Fruit fly (Drosophila melanogaster) whole organism, embryonic: ENCODE data around the gene Arp10.

ENCODE experiments used
- Abd-B ChIP-seq: fragments of 200-800 bp; sonication (Bioruptor generic); optimal IDR thresholded peaks from 2 replicates; lab custom pipeline; 2018; ENCODE audit warnings: missing biosample characterization, mild to moderate bottlenecking, missing genetic modification characterization, moderate library complexity
- Atf3 ChIP-seq: fragments of 200-800 bp; sonication (Bioruptor generic); optimal IDR thresholded peaks from 3 replicates; lab custom pipeline; 2016; ENCODE audit warnings: missing biosample characterization, missing genetic modification characterization
- B-H2 ChIP-seq: fragments of 200-800 bp; sonication (Bioruptor generic); optimal IDR thresholded peaks from 2 replicates; lab custom pipeline; 2018; ENCODE audit warnings: missing biosample characterization, mild to moderate bottlenecking, missing genetic modification characterization
- CG12659 ChIP-seq: fragments of 200-800 bp; sonication (Bioruptor generic); optimal IDR thresholded peaks from 3 replicates; lab custom pipeline; 2017; ENCODE audit warnings: mild to moderate bottlenecking, missing biosample characterization, missing genetic modification reagents, missing genetic modification characterization
- CG12942 ChIP-seq: fragments of 200-800 bp; sonication (Bioruptor generic); optimal IDR thresholded peaks from 3 replicates; lab custom pipeline; 2016; ENCODE audit warnings: missing biosample characterization, missing genetic modification characterization
- CG15514 ChIP-seq: fragments of 200-800 bp; sonication (Bioruptor generic); optimal IDR thresholded peaks from 3 replicates; lab custom pipeline; 2017; ENCODE audit warnings: missing biosample characterization, missing genetic modification characterization, mild to moderate bottlenecking, moderate library complexity, missing genetic modification reagents
- CG1603 ChIP-seq: fragments of 200-800 bp; sonication (Bioruptor generic); optimal IDR thresholded peaks from 2 replicates; lab custom pipeline; 2019; ENCODE audit warnings: missing biosample characterization, mild to moderate bottlenecking, missing genetic modification characterization, moderate library complexity
- CG16779 ChIP-seq: fragments of 200-800 bp; sonication (Bioruptor generic); IDR thresholded peaks from 2 replicates; pipeline ENCODE4 v1.3.6; 2022; ENCODE audit warnings: missing biosample characterization, missing genetic modification characterization
- CG16863 ChIP-seq: fragments of 200-800 bp; sonication (Bioruptor generic); optimal IDR thresholded peaks from 3 replicates; lab custom pipeline; 2016; ENCODE audit warnings: missing biosample characterization, missing genetic modification characterization
- CG17912 ChIP-seq: fragments of 200-800 bp; sonication (Bioruptor generic); optimal IDR thresholded peaks from 2 replicates; lab custom pipeline; 2018; ENCODE audit warnings: missing biosample characterization, mild to moderate bottlenecking, missing genetic modification characterization
- CG2120 ChIP-seq: fragments of 200-800 bp; sonication (Bioruptor generic); optimal IDR thresholded peaks from 3 replicates; lab custom pipeline; 2016; ENCODE audit warnings: missing biosample characterization, missing genetic modification characterization
- CG30020 ChIP-seq: fragments of 200-800 bp; optimal IDR thresholded peaks from 2 replicates; lab custom pipeline; 2019; ENCODE audit warnings: missing biosample characterization, mild to moderate bottlenecking, missing genetic modification characterization, moderate library complexity
- CG4404 ChIP-seq: fragments of 200-800 bp; sonication (Bioruptor generic); IDR thresholded peaks from 2 replicates; pipeline ENCODE4 v1.3.6; 2022; ENCODE audit warnings: missing biosample characterization, missing genetic modification characterization
- CG4617 ChIP-seq: fragments of 200-800 bp; sonication (Bioruptor generic); optimal IDR thresholded peaks from 3 replicates; lab custom pipeline; 2016; ENCODE audit warnings: missing biosample characterization, missing genetic modification characterization, borderline replicate concordance
- CG5245 ChIP-seq: fragments of 200-800 bp; sonication (Bioruptor generic); optimal IDR thresholded peaks from 3 replicates; lab custom pipeline; 2016; ENCODE audit warnings: missing biosample characterization, missing genetic modification characterization
- CG6683 ChIP-seq: fragments of 200-800 bp; sonication (Bioruptor generic); optimal IDR thresholded peaks from 2 replicates; lab custom pipeline; 2017; ENCODE audit warnings: missing biosample characterization, mild to moderate bottlenecking, missing genetic modification characterization, missing genetic modification reagents
- CG7786 ChIP-seq: fragments of 200-800 bp; sonication (Bioruptor generic); optimal IDR thresholded peaks from 2 replicates; lab custom pipeline; 2016; ENCODE audit warnings: missing biosample characterization, missing genetic modification characterization
- CG8359 ChIP-seq: fragments of 200-800 bp; sonication (Bioruptor generic); optimal IDR thresholded peaks from 2 replicates; lab custom pipeline; 2017; ENCODE audit warnings: missing biosample characterization, mild to moderate bottlenecking, missing genetic modification characterization, borderline replicate concordance
- CG8478 ChIP-seq: fragments of >200 bp; optimal IDR thresholded peaks from 2 replicates; lab custom pipeline; 2018
- CG9727 ChIP-seq: fragments of 200-800 bp; sonication (Bioruptor generic); optimal IDR thresholded peaks from 3 replicates; lab custom pipeline; 2017; ENCODE audit warnings: missing biosample characterization, mild to moderate bottlenecking, missing genetic modification characterization
- CG9932 ChIP-seq: fragments of 200-800 bp; sonication (Bioruptor generic); IDR thresholded peaks from 2 replicates; pipeline ENCODE4 v1.3.6; 2022; ENCODE audit warnings: missing biosample characterization, missing genetic modification characterization
- E2f2 ChIP-seq: fragments of 200-800 bp; sonication (Bioruptor generic); IDR thresholded peaks from 2 replicates; pipeline ENCODE4 v1.3.6; 2022; ENCODE audit warnings: missing biosample characterization, missing genetic modification characterization
- GATAe ChIP-seq: fragments of 200-800 bp; sonication (Bioruptor generic); conservative IDR thresholded peaks from 2 replicates; pipeline ENCODE4 v1.3.6; 2022; ENCODE audit warnings: missing biosample characterization, missing genetic modification characterization
- HLH54F ChIP-seq: fragments of 200-800 bp; sonication (Bioruptor generic); optimal IDR thresholded peaks from 3 replicates; lab custom pipeline; 2016; ENCODE audit warnings: missing biosample characterization, missing genetic modification characterization
- Lpt ChIP-seq: fragments of >200 bp; optimal IDR thresholded peaks from 2 replicates; lab custom pipeline; 2018; ENCODE audit warnings: missing biosample characterization, missing genetic modification characterization
- MESR4 ChIP-seq: fragments of 200-800 bp; sonication (Bioruptor generic); optimal IDR thresholded peaks from 2 replicates; lab custom pipeline; 2018; ENCODE audit warnings: missing biosample characterization, mild to moderate bottlenecking, missing genetic modification characterization, moderate library complexity
- Med ChIP-seq: fragments of 200-800 bp; sonication (Bioruptor generic); peaks from one replicate; lab custom pipeline; 2016; ENCODE audit warnings: missing biosample characterization, missing genetic modification characterization, mild to moderate bottlenecking, inconsistent platforms, moderate library complexity
- NC2α ChIP-seq: fragments of 200-800 bp; sonication (Bioruptor generic); optimal IDR thresholded peaks from 2 replicates; lab custom pipeline; 2016; ENCODE audit warnings: missing biosample characterization, missing genetic modification characterization
- Nf-YB ChIP-seq: fragments of 200-800 bp; sonication (Bioruptor generic); optimal IDR thresholded peaks from 3 replicates; lab custom pipeline; 2019; ENCODE audit warnings: missing biosample characterization, mild to moderate bottlenecking, missing genetic modification characterization, moderate library complexity
- Opbp ChIP-seq: fragments of 200-800 bp; sonication (Bioruptor generic); IDR thresholded peaks from 3 replicates; pipeline ENCODE4 v1.3.6; 2022; ENCODE audit warnings: missing biosample characterization, missing genetic modification characterization; ENCODE audit not compliant: partially characterized antibody
- Pdp1 ChIP-seq, 2 experiments: fragments of 200-800 bp; sonication (Bioruptor generic); optimal IDR thresholded peaks; 3 replicates each; lab custom pipeline; 2016; ENCODE audit warnings: missing biosample characterization in 2 of 2, missing genetic modification characterization in 2 of 2, mild to moderate bottlenecking in 1 of 2, moderate library complexity in 1 of 2
- Ptx1 ChIP-seq: fragments of 200-800 bp; sonication (Bioruptor generic); IDR thresholded peaks from 2 replicates; pipeline ENCODE4 v1.3.6; 2022; ENCODE audit warnings: missing biosample characterization, missing genetic modification characterization
- Rfx ChIP-seq: fragments of 200-800 bp; sonication (Bioruptor generic); IDR thresholded peaks from 2 replicates; pipeline ENCODE4 v1.3.6; 2022; ENCODE audit warnings: missing biosample characterization, missing genetic modification characterization
- bab2 ChIP-seq: fragments of 200-800 bp; sonication (Bioruptor generic); optimal IDR thresholded peaks from 2 replicates; lab custom pipeline; 2016; ENCODE audit warnings: missing biosample characterization, missing genetic modification characterization
- chm ChIP-seq: fragments of 200-800 bp; sonication (Bioruptor generic); IDR thresholded peaks from 2 replicates; pipeline ENCODE4 v1.3.6; 2022; ENCODE audit warnings: missing biosample characterization, missing genetic modification characterization
- cwo ChIP-seq: fragments of 200-800 bp; sonication (Bioruptor generic); optimal IDR thresholded peaks from 3 replicates; lab custom pipeline; 2017; ENCODE audit warnings: missing biosample characterization, missing genetic modification characterization, mild to moderate bottlenecking, moderate library complexity, missing genetic modification reagents
- da ChIP-seq: fragments of 200-800 bp; sonication (Bioruptor generic); optimal IDR thresholded peaks from 2 replicates; lab custom pipeline; 2016; ENCODE audit warnings: missing biosample characterization, missing genetic modification characterization
- disco-r ChIP-seq: fragments of 200-800 bp; sonication (Bioruptor generic); optimal IDR thresholded peaks from 2 replicates; lab custom pipeline; 2016; ENCODE audit warnings: missing biosample characterization, missing genetic modification characterization
- dm ChIP-seq: fragments of 200-800 bp; sonication (Bioruptor generic); optimal IDR thresholded peaks from 3 replicates; lab custom pipeline; 2016; ENCODE audit warnings: missing biosample characterization, missing genetic modification characterization
- dmrt11E ChIP-seq: fragments of 200-800 bp; sonication (Bioruptor generic); optimal IDR thresholded peaks from 3 replicates; lab custom pipeline; 2018; ENCODE audit warnings: missing biosample characterization, mild to moderate bottlenecking, missing genetic modification characterization, moderate library complexity
- fd96Cb ChIP-seq: fragments of 200-800 bp; sonication (Bioruptor generic); optimal IDR thresholded peaks from 2 replicates; lab custom pipeline; 2018; ENCODE audit warnings: missing biosample characterization, mild to moderate bottlenecking, missing genetic modification characterization, moderate library complexity
- gfzf ChIP-seq: fragments of 200-800 bp; sonication (Bioruptor generic); optimal IDR thresholded peaks from 2 replicates; lab custom pipeline; 2016; ENCODE audit warnings: missing biosample characterization, mild to moderate bottlenecking, missing genetic modification characterization, moderate library complexity
- ham ChIP-seq: fragments of 200-800 bp; sonication (Bioruptor generic); IDR thresholded peaks from 2 replicates; pipeline ENCODE4 v1.3.6; 2022; ENCODE audit warnings: missing biosample characterization, missing genetic modification characterization
- klu ChIP-seq: fragments of 200-800 bp; sonication (Bioruptor generic); IDR thresholded peaks from 2 replicates; pipeline ENCODE4 v1.3.6; 2022; ENCODE audit warnings: missing biosample characterization, missing genetic modification characterization
- onecut ChIP-seq: fragments of 200-800 bp; sonication (Bioruptor generic); IDR thresholded peaks from 2 replicates; pipeline ENCODE4 v1.3.6; 2022; ENCODE audit warnings: missing biosample characterization, missing genetic modification characterization
- p53 ChIP-seq: fragments of 200-800 bp; sonication (Bioruptor generic); optimal IDR thresholded peaks from 2 replicates; lab custom pipeline; 2016; ENCODE audit warnings: missing biosample characterization, missing genetic modification characterization
- pros ChIP-seq: fragments of 200-800 bp; sonication (Bioruptor generic); optimal IDR thresholded peaks from 3 replicates; lab custom pipeline; 2019; ENCODE audit warnings: missing biosample characterization, mild to moderate bottlenecking, missing genetic modification characterization, moderate library complexity
- run ChIP-seq: fragments of 200-800 bp; sonication (Bioruptor generic); optimal IDR thresholded peaks from 3 replicates; lab custom pipeline; 2018; ENCODE audit warnings: missing biosample characterization, mild to moderate bottlenecking, missing genetic modification characterization
- stwl ChIP-seq: fragments of 200-800 bp; sonication (Bioruptor generic); optimal IDR thresholded peaks from 3 replicates; lab custom pipeline; 2018; ENCODE audit warnings: missing biosample characterization, mild to moderate bottlenecking, missing genetic modification characterization, moderate library complexity
- trem ChIP-seq: fragments of 200-800 bp; optimal IDR thresholded peaks from 3 replicates; lab custom pipeline; 2019; ENCODE audit warnings: missing biosample characterization, mild to moderate bottlenecking, missing genetic modification characterization, moderate library complexity

Arp10 gene

dm6 chrX:19645873-19646541 lies at the start of gene Arp10 (continued):
- TF ChIP-seq Med (GFP tag; lab: Kevin White, UChicago) (peak; percentile 57), disco-r (GFP tag; lab: Kevin White, UChicago) (no peak), Nf-YB (GFP tag; lab: Kevin White, UChicago) (no peak), Atf3 (GFP tag; lab: Kevin White, UChicago) (no peak), CG16863 (no peak), MESR4 (GFP tag; lab: Kevin White, UChicago) (peak; percentile 66), cwo (no peak), CG1603 (tag; lab: Kevin White, UChicago) (peak; percentile 64), CG6683 (GFP tag; lab: Kevin White, UChicago) (no peak), p53 (GFP tag; lab: Kevin White, UChicago) (no peak), CG5245 (GFP tag; lab: Kevin White, UChicago) (no peak), CG8359 (GFP tag; lab: Kevin White, UChicago) (no peak), CG12942 (GFP tag; lab: Kevin White, UChicago) (no peak), CG2120 (GFP tag; lab: Kevin White, UChicago) (peak; percentile 41), CG4617 (GFP tag; lab: Kevin White, UChicago) (peak; percentile 39), Abd-B (GFP tag; lab: Kevin White, UChicago) (no peak), B-H2 (GFP tag; lab: Kevin White, UChicago) (no peak), trem (tag; lab: Kevin White, UChicago) (peak; percentile 36), gfzf (GFP tag; lab: Kevin White, UChicago) (peak; percentile 47), Opbp (GFP tag; lab: Robert Waterston, UW) (peak; percentile 60; the same call in 1 of the 3 replicates), onecut (GFP tag; lab: Robert Waterston, UW) (no peak), GATAe (no peak), run (tag; lab: Kevin White, UChicago) (no peak), Pdp1 (GFP tag; optimal IDR thresholded peaks at IDR 0.05; lab: Kevin White, UChicago) (peak; percentile 23 to 27), NC2α (GFP tag; lab: Kevin White, UChicago) (no peak), fd96Cb (tag; lab: Kevin White, UChicago) (no peak), bab2 (peak; percentile 23), Ptx1 (GFP tag; lab: Robert Waterston, UW) (peak; percentile 17; the same call in 1 of the 2 replicates), CG16779 (GFP tag; lab: Robert Waterston, UW) (no peak), CG17912 (no peak), CG9932 (GFP tag; lab: Robert Waterston, UW) (peak; percentile 37; the same call in 1 of the 2 replicates), CG7786 (GFP tag; lab: Kevin White, UChicago) (no peak), CG15514 (GFP tag; lab: Kevin White, UChicago) (peak; percentile 60), CG30020 (tag; lab: Kevin White, UChicago) (peak; percentile 88), chm (GFP tag; lab: Robert Waterston, UW) (no peak), Lpt (GFP tag; lab: Kevin White, UChicago) (no peak), CG8478 (lab: Kevin White, UChicago) (no peak), da (GFP tag; lab: Kevin White, UChicago) (no peak), CG9727 (GFP tag; lab: Kevin White, UChicago) (peak; percentile 18), pros (GFP tag; lab: Kevin White, UChicago) (no peak), dmrt11E (peak; percentile 26), stwl (peak; percentile 43), HLH54F (GFP tag; lab: Kevin White, UChicago) (no peak), CG12659 (GFP tag; lab: Kevin White, UChicago) (peak; percentile 47), klu (GFP tag; lab: Robert Waterston, UW) (no peak), E2f2 (GFP tag; lab: Robert Waterston, UW) (peak; percentile 75), ham (GFP tag; lab: Robert Waterston, UW) (no peak), dm (GFP tag; lab: Kevin White, UChicago) (no peak), CG4404 (no peak), Rfx (0 out of 2 replicates have a peak, but pooled peaks have one; percentile 16)
